Worm (Caenorhabditis elegans): ENCODE data around the gene Y94H6A.12.

Y94H6A.12 gene

DNA sequence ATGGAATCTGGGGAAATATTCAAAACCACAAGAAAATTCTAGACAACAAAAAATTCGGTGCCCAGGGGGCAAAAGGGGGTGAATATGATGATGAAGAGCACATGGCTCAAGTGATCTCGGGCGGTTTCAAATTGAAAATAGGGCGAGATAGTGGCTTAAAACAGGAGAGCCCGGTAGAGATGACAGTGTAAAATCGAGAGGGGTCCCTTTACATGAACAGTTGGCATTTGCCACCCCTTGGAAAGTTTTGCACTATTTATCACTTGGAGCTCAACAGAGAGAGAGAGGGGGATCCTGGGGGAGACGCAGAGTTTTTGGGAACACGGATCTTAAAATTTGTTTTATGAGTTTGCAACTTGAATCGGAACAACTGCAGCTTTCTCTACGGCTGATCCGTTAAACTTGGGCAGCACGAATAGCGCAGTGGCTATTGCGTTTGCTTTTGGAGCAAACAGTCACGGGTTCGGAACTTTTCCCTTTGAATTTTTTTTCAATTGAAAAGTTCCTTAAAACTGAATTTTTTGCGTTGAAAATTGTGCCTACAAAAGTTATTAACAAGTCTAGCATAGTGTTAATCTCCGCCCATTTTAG lies 47.4 kb downstream of the Y94H6A.12 start (continued):
- TF ChIP-seq let-607 (tag; optimal IDR thresholded peaks at IDR 0.05), result no peak
- TF ChIP-seq mcd-1 (GFP tag; IDR thresholded peaks at IDR 0.05), result peak; percentile 38; the same call in 1 of the 2 replicates
- TF ChIP-seq F23B12.7 (tag; optimal IDR thresholded peaks at IDR 0.05; ENCODE audit: insufficient read depth), result no peak
- TF ChIP-seq cebp-2 (GFP tag; IDR thresholded peaks at IDR 0.05), result peak; percentile 40; the same call in 1 of the 2 replicates
- TF ChIP-seq ceh-79 (tag; optimal IDR thresholded peaks at IDR 0.05), result peak; percentile 23
- no peak for TF ChIP-seq cebp-1 (GFP tag; IDR thresholded peaks at IDR 0.05)
- peak; percentile 10 for TF ChIP-seq cebp-1 (tag; optimal IDR thresholded peaks at IDR 0.05)
- peak; percentile 27 for TF ChIP-seq repo-1 (tag; optimal IDR thresholded peaks at IDR 0.05)
- TF ChIP-seq T26A5.8 (tag; optimal IDR thresholded peaks at IDR 0.05), result peak; percentile 16
- TF ChIP-seq zim-3 (tag; optimal IDR thresholded peaks at IDR 0.05), result peak; percentile 22
- TF ChIP-seq nfya-1 (tag; optimal IDR thresholded peaks at IDR 0.05; ENCODE audit: borderline replicate concordance, insufficient read depth), result no peak
- TF ChIP-seq madf-3 (GFP tag; IDR thresholded peaks at IDR 0.05), result 0 out of 2 replicates have a peak, but pooled peaks have one; percentile 69
- TF ChIP-seq rec-8 (tag; optimal IDR thresholded peaks at IDR 0.05), result peak in 1 of 2 experiments; percentile 41

DNA sequence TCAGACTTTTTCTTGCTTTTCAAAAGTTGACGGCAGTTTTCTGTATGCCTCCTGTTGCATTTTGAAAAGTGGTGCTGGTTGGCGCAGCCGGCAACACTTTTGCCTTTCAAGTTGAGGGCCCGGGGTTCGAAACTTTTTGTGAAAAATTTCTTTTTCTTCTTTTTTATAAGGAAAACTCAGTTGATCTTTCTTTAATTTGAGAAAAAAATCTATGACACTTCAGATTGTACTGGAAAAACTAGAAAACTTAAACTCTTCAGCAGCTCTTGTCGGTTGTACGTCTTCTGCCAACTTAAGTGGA lies 48.0 kb downstream of the Y94H6A.12 start:
- TF ChIP-seq tbp1 (GFP tag; optimal IDR thresholded peaks at IDR 0.05) (peak; percentile 98), lsy-27 (tag; optimal IDR thresholded peaks at IDR 0.05; ENCODE audit: borderline replicate concordance, insufficient read depth) (no peak), D2030.7 (GFP tag; IDR thresholded peaks at IDR 0.05) (peak; percentile 30; the same call in 1 of the 2 replicates), let-607 (tag; optimal IDR thresholded peaks at IDR 0.05) (peak; percentile 7 to 38), ztf-26 (tag; optimal IDR thresholded peaks at IDR 0.05) (peak; percentile 25), dox-1 (GFP tag; IDR thresholded peaks at IDR 0.05) (peak; percentile 38; the same call in 1 of the 2 replicates), T26A5.8 (tag; optimal IDR thresholded peaks at IDR 0.05) (peak; percentile 60), lin-26 (GFP tag; IDR thresholded peaks at IDR 0.05) (peak; percentile 90), athp-1 (tag; optimal IDR thresholded peaks at IDR 0.05) (peak; percentile 56), zim-3 (tag; optimal IDR thresholded peaks at IDR 0.05) (peak; percentile 16), rcor-1 (GFP tag; IDR thresholded peaks at IDR 0.05) (no peak), F33H1.4 (GFP tag; IDR thresholded peaks at IDR 0.05) (0 out of 2 replicates have a peak, but pooled peaks have one; percentile 18), dpff-1 (tag; optimal IDR thresholded peaks at IDR 0.05) (peak; percentile 25), nhr-90 (tag; optimal IDR thresholded peaks at IDR 0.05) (peak; percentile 68), nfyb-1 (GFP tag; IDR thresholded peaks at IDR 0.05) (0 out of 2 replicates have a peak, but pooled peaks have one; percentile 19), rpc-1 (optimal IDR thresholded peaks at IDR 0.05) (peak; percentile 73), rpc-1 (tag; optimal IDR thresholded peaks at IDR 0.05) (peak; percentile 85), pha-4 (tag; optimal IDR thresholded peaks at IDR 0.05) (no peak), lsl-1 (GFP tag; optimal IDR thresholded peaks at IDR 0.05) (peak; percentile 16), sdz-38 (tag; optimal IDR thresholded peaks at IDR 0.05) (no peak), cebp-2 (GFP tag; IDR thresholded peaks at IDR 0.05) (0 out of 2 replicates have a peak, but pooled peaks have one; percentile 65), pbrm-1 (GFP tag; IDR thresholded peaks at IDR 0.05) (peak; percentile 48; the same call in 1 of the 2 replicates), ztf-25 (GFP tag; IDR thresholded peaks at IDR 0.05) (peak; percentile 87), hlh-12 (tag; optimal IDR thresholded peaks at IDR 0.05) (no peak), tlf-1 (GFP tag; optimal IDR thresholded peaks at IDR 0.05) (peak; percentile 16), snpc-3.4 (tag; optimal IDR thresholded peaks at IDR 0.05) (peak; percentile 72), atf-7 (tag; optimal IDR thresholded peaks at IDR 0.05) (peak; percentile 6), die-1 (tag; optimal IDR thresholded peaks at IDR 0.05) (peak; percentile 94), nhr-179 (tag; optimal IDR thresholded peaks at IDR 0.05) (peak; percentile 13), egl-44 (GFP tag; IDR thresholded peaks at IDR 0.05) (peak; percentile 50; the same call in 1 of the 2 replicates), mxl-1 (tag; optimal IDR thresholded peaks at IDR 0.05) (peak; percentile 68), hrde-1 (tag; optimal IDR thresholded peaks at IDR 0.05; ENCODE audit: borderline replicate concordance) (peak; percentile 24), hmg-1.2 (GFP tag; IDR thresholded peaks at IDR 0.05) (peak; percentile 36; the same call in 1 of the 2 replicates), ama-1 (optimal IDR thresholded peaks at IDR 0.05) (no peak), ama-1 (GFP tag; optimal IDR thresholded peaks at IDR 0.05) (peak; percentile 3 to 91), F22D6.2 (tag; optimal IDR thresholded peaks at IDR 0.05) (no peak), B0261.1 (tag; optimal IDR thresholded peaks at IDR 0.05) (peak; percentile 96)
